Worm (Caenorhabditis elegans) whole organism, L3 larva: ENCODE results near the gene F41B4.1.
"Not testable (repeated sequence)": the region's sequence is repeated elsewhere in the genome, so short reads cannot be mapped to it uniquely, and the experiment has no call there.

Experiments
- aly-2 ChIP-seq: fragments of 150-350 bp; optimal IDR thresholded peaks from 2 replicates; lab custom pipeline; 2014; ENCODE audit warnings: missing biosample characterization, missing genetic modification characterization
- ceh-28 ChIP-seq: fragments of 150-350 bp; optimal IDR thresholded peaks from 2 replicates; lab custom pipeline; 2014; ENCODE audit warnings: missing biosample characterization, missing genetic modification reagents, missing genetic modification characterization
- daf-12 ChIP-seq: fragments of 150-350 bp; optimal IDR thresholded peaks from 2 replicates; lab custom pipeline; 2014; ENCODE audit warnings: missing biosample characterization, missing genetic modification reagents, missing genetic modification characterization
- elt-1 ChIP-seq: fragments of 150-350 bp; optimal IDR thresholded peaks from 2 replicates; lab custom pipeline; 2014; ENCODE audit warnings: missing biosample characterization, missing genetic modification characterization
- elt-2 ChIP-seq: sonication (generic microtip); optimal IDR thresholded peaks from 2 replicates; lab custom pipeline; 2016; ENCODE audit warnings: missing genetic modification reagents, mild to moderate bottlenecking, missing genetic modification characterization, missing compliant biosample characterization
- unc-62 ChIP-seq: fragments of 150-350 bp; sonication (generic microtip); optimal IDR thresholded peaks from 4 replicates; lab custom pipeline; 2014; ENCODE audit warnings: missing biosample characterization, missing genetic modification reagents, missing genetic modification characterization

ce11 chrX:6868669-6869068 lies 43.0 kb upstream of the F41B4.1 start, which contains the start of gene C53B7.6:
- not testable (repeated sequence) for TF ChIP-seq daf-12 (tag; lab: Kevin White, UChicago); elt-2 (tag; lab: Kevin White, UChicago); aly-2 (tag; lab: Kevin White, UChicago); ceh-28; elt-1; unc-62 (GFP tag; lab: Kevin White, UChicago)
